Worm (Caenorhabditis elegans) whole organism, young adult: Measurements from ENCODE around the gene mdt-10.
A peak's percentile ranks its signal among the peaks of the same experiment; 100 is the strongest.

Source experiments
- B0019.2 ChIP-seq: fragments of 200-800 bp; sonication (Bioruptor generic); conservative IDR thresholded peaks from 2 replicates; pipeline ENCODE4 v1.3.6; 2022; ENCODE audit warnings: missing genetic modification reagents, missing genetic modification characterization, missing compliant biosample characterization
- B0336.3 ChIP-seq: fragments of 200-800 bp; sonication (Bioruptor generic); IDR thresholded peaks from 2 replicates; pipeline ENCODE4 v1.3.6; 2022; ENCODE audit warnings: missing genetic modification characterization, missing compliant biosample characterization
- D2030.7 ChIP-seq: fragments of 200-800 bp; sonication (Bioruptor generic); IDR thresholded peaks from 2 replicates; pipeline ENCODE4 v1.3.6; 2022; ENCODE audit warnings: missing genetic modification reagents, missing genetic modification characterization, missing compliant biosample characterization
- F33H1.4 ChIP-seq: fragments of 200-800 bp; sonication (Bioruptor generic); IDR thresholded peaks from 2 replicates; pipeline ENCODE4 v1.3.6; 2022; ENCODE audit warnings: missing genetic modification reagents, missing genetic modification characterization, missing compliant biosample characterization
- F39B2.1 ChIP-seq: fragments of 200-800 bp; sonication (Bioruptor generic); IDR thresholded peaks from 2 replicates; pipeline ENCODE4 v1.3.6; 2022; ENCODE audit warnings: missing genetic modification reagents, missing genetic modification characterization, missing compliant biosample characterization
- F52B5.7 ChIP-seq: sonication (generic microtip); optimal IDR thresholded peaks from 2 replicates; lab custom pipeline; 2016; ENCODE audit warnings: mild to moderate bottlenecking, missing genetic modification characterization, missing compliant biosample characterization
- F55B11.4 ChIP-seq: sonication (generic microtip); optimal IDR thresholded peaks from 2 replicates; lab custom pipeline; 2016; ENCODE audit warnings: missing compliant biosample characterization, missing genetic modification characterization, borderline replicate concordance; ENCODE audit not compliant: insufficient read depth
- F57C9.4 ChIP-seq: sonication (generic microtip); optimal IDR thresholded peaks from 2 replicates; lab custom pipeline; 2017; ENCODE audit warnings: mild to moderate bottlenecking, missing genetic modification characterization, missing compliant biosample characterization
- aptf-2 ChIP-seq: fragments of 200-800 bp; sonication (Bioruptor generic); conservative IDR thresholded peaks from 2 replicates; pipeline ENCODE4 v1.3.6; 2022; ENCODE audit warnings: missing genetic modification reagents, missing genetic modification characterization, missing compliant biosample characterization
- attf-5 ChIP-seq: fragments of 200-800 bp; sonication (Bioruptor generic); optimal IDR thresholded peaks from 2 replicates; lab custom pipeline; 2018; ENCODE audit warnings: mild to moderate bottlenecking, missing genetic modification characterization, missing compliant biosample characterization
- cebp-1 ChIP-seq, 2 experiments: fragments of 200-800 bp in 1 of 2; sonication (Bioruptor generic) in 1 of 2; sonication (generic microtip) in 1 of 2; IDR thresholded peaks in 1 of 2; optimal IDR thresholded peaks in 1 of 2; 2 replicates each; pipeline versions ENCODE4 v1.3.6 to Lab custom; 2017 to 2022; ENCODE audit warnings: missing compliant biosample characterization in 2 of 2, missing genetic modification characterization in 2 of 2, mild to moderate bottlenecking in 1 of 2, missing genetic modification reagents in 1 of 2, moderate library complexity in 1 of 2
- ceh-91 ChIP-seq: fragments of 200-800 bp; sonication (Bioruptor generic); IDR thresholded peaks from 2 replicates; pipeline ENCODE4 v1.3.6; 2022; ENCODE audit warnings: missing genetic modification reagents, missing genetic modification characterization, missing compliant biosample characterization
- die-1 ChIP-seq: sonication (generic microtip); optimal IDR thresholded peaks from 2 replicates; lab custom pipeline; 2016; ENCODE audit warnings: missing genotype, mild to moderate bottlenecking, missing genetic modification characterization, missing compliant biosample characterization
- dox-1 ChIP-seq: fragments of 200-800 bp; sonication (Bioruptor generic); IDR thresholded peaks from 2 replicates; pipeline ENCODE4 v1.3.6; 2022; ENCODE audit warnings: missing genetic modification reagents, missing genetic modification characterization, missing compliant biosample characterization
- dpff-1 ChIP-seq: sonication (generic microtip); optimal IDR thresholded peaks from 2 replicates; lab custom pipeline; 2017; ENCODE audit warnings: mild to moderate bottlenecking, missing genetic modification characterization, missing compliant biosample characterization
- dpl-1 ChIP-seq: fragments of 150-350 bp; optimal IDR thresholded peaks from 2 replicates; lab custom pipeline; 2014; ENCODE audit warnings: missing biosample characterization, missing genetic modification reagents, missing genetic modification characterization
- efl-1 ChIP-seq: fragments of 150-350 bp; optimal IDR thresholded peaks from 2 replicates; lab custom pipeline; 2014; ENCODE audit warnings: missing biosample characterization, missing genetic modification reagents, missing genetic modification characterization
- hlh-26 ChIP-seq: fragments of 200-800 bp; sonication (Bioruptor generic); conservative IDR thresholded peaks from 2 replicates; pipeline ENCODE4 v1.3.6; 2022; ENCODE audit warnings: missing genetic modification reagents, missing genetic modification characterization, missing compliant biosample characterization
- hmg-1.2 ChIP-seq: fragments of 200-800 bp; sonication (Bioruptor generic); IDR thresholded peaks from 2 replicates; pipeline ENCODE4 v1.3.6; 2022; ENCODE audit warnings: missing genetic modification reagents, missing genetic modification characterization, missing compliant biosample characterization
- hrde-1 ChIP-seq: sonication (generic microtip); optimal IDR thresholded peaks from 2 replicates; lab custom pipeline; 2016; ENCODE audit warnings: missing genetic modification characterization, mild to moderate bottlenecking, missing compliant biosample characterization, moderate library complexity, missing genotype, missing genetic modification reagents, borderline replicate concordance
- hsf-1 ChIP-seq: fragments of 200-800 bp; sonication (Bioruptor generic); IDR thresholded peaks from 2 replicates; pipeline ENCODE4 v1.3.6; 2022; ENCODE audit warnings: missing genetic modification reagents, missing genetic modification characterization, missing compliant biosample characterization
- let-607 ChIP-seq, 2 experiments: fragments of 200-800 bp in 1 of 2; sonication (Bioruptor generic) in 1 of 2; sonication (generic microtip) in 1 of 2; optimal IDR thresholded peaks; 2 replicates each; lab custom pipeline; 2016 to 2018; ENCODE audit warnings: mild to moderate bottlenecking in 2 of 2, missing compliant biosample characterization in 2 of 2, missing genetic modification characterization in 2 of 2, moderate library complexity in 2 of 2, missing genotype in 1 of 2
- lin-54 ChIP-seq: fragments of 200-800 bp; sonication (Bioruptor generic); optimal IDR thresholded peaks from 2 replicates; lab custom pipeline; 2018; ENCODE audit warnings: mild to moderate bottlenecking, missing genetic modification characterization, missing compliant biosample characterization
- lsl-1 ChIP-seq: fragments of 200-800 bp; sonication (Bioruptor generic); optimal IDR thresholded peaks from 2 replicates; lab custom pipeline; 2018; ENCODE audit warnings: mild to moderate bottlenecking, missing genetic modification characterization, moderate library complexity, missing compliant biosample characterization
- madf-6 ChIP-seq: fragments of 200-800 bp; sonication (Bioruptor generic); IDR thresholded peaks from 2 replicates; pipeline ENCODE4 v1.3.6; 2022; ENCODE audit warnings: missing genetic modification reagents, missing genetic modification characterization, missing compliant biosample characterization
- madf-8 ChIP-seq: fragments of 200-800 bp; sonication (Bioruptor generic); conservative IDR thresholded peaks from 2 replicates; pipeline ENCODE4 v1.3.6; 2022; ENCODE audit warnings: missing genetic modification reagents, missing genetic modification characterization, missing compliant biosample characterization
- mel-28 ChIP-seq: sonication (generic microtip); optimal IDR thresholded peaks from 2 replicates; lab custom pipeline; 2016; ENCODE audit warnings: borderline replicate concordance, mild to moderate bottlenecking, missing genetic modification characterization, missing compliant biosample characterization
- mxl-1 ChIP-seq: sonication (generic microtip); optimal IDR thresholded peaks from 2 replicates; lab custom pipeline; 2016; ENCODE audit warnings: missing genetic modification characterization, missing compliant biosample characterization
- nfyb-1 ChIP-seq: fragments of 200-800 bp; sonication (Bioruptor generic); IDR thresholded peaks from 2 replicates; pipeline ENCODE4 v1.3.6; 2022; ENCODE audit warnings: missing genetic modification reagents, missing genetic modification characterization, missing compliant biosample characterization
- nhr-120 ChIP-seq: fragments of 200-800 bp; sonication (Bioruptor generic); IDR thresholded peaks from 2 replicates; pipeline ENCODE4 v1.3.6; 2022; ENCODE audit warnings: missing genetic modification characterization, missing compliant biosample characterization
- nhr-80 ChIP-seq: sonication (generic microtip); optimal IDR thresholded peaks from 2 replicates; lab custom pipeline; 2016; ENCODE audit warnings: missing genetic modification characterization, missing compliant biosample characterization
- rcor-1 ChIP-seq: fragments of 200-800 bp; sonication (Bioruptor generic); IDR thresholded peaks from 2 replicates; pipeline ENCODE4 v1.3.6; 2022; ENCODE audit warnings: missing genetic modification reagents, missing genetic modification characterization, missing compliant biosample characterization
- sdz-38 ChIP-seq: sonication (generic microtip); optimal IDR thresholded peaks from 2 replicates; lab custom pipeline; 2016; ENCODE audit warnings: missing genotype, missing genetic modification characterization, missing compliant biosample characterization
- snpc-1.3 ChIP-seq: sonication (generic microtip); optimal IDR thresholded peaks from 2 replicates; lab custom pipeline; 2017; ENCODE audit warnings: missing genetic modification characterization, mild to moderate bottlenecking, missing compliant biosample characterization, antibody characterized with exemption, moderate library complexity, missing genotype, missing genetic modification reagents; ENCODE audit not compliant: insufficient read depth
- unc-130 ChIP-seq: sonication (generic microtip); optimal IDR thresholded peaks from 2 replicates; lab custom pipeline; 2016; ENCODE audit warnings: missing genetic modification reagents, missing genetic modification characterization, missing compliant biosample characterization
- unc-62 ChIP-seq: fragments of 150-350 bp; optimal IDR thresholded peaks from 2 replicates; lab custom pipeline; 2014; ENCODE audit warnings: missing biosample characterization, missing genetic modification reagents, missing genetic modification characterization
- xnd-1 ChIP-seq: sonication (generic microtip); optimal IDR thresholded peaks from 2 replicates; lab custom pipeline; 2016; ENCODE audit warnings: missing genotype, missing genetic modification reagents, missing genetic modification characterization, missing compliant biosample characterization
- zim-3 ChIP-seq: sonication (generic microtip); optimal IDR thresholded peaks from 2 replicates; lab custom pipeline; 2017; ENCODE audit warnings: mild to moderate bottlenecking, missing genetic modification characterization, moderate library complexity, missing compliant biosample characterization
- ztf-25 ChIP-seq: fragments of 200-800 bp; sonication (Bioruptor generic); IDR thresholded peaks from 2 replicates; pipeline ENCODE4 v1.3.6; 2022; ENCODE audit warnings: missing genetic modification reagents, missing genetic modification characterization, missing compliant biosample characterization

The mdt-10 gene

ce11 chrII:7817580-7817979 lies 37.3 kb downstream of the mdt-10 start:
- TF ChIP-seq F39B2.1 (no peak), hsf-1 (GFP tag; lab: Robert Waterston, UW) (0 out of 2 replicates have a peak, but pooled peaks have one; percentile 7)

ce11 chrII:7816163-7816776 lies 38.6 kb downstream of the mdt-10 start, which contains the start of gene cki-2:
Gene cki-2, plus strand, starts transcription at chrII:7816499.
- TF ChIP-seq B0336.3 (GFP tag; lab: Robert Waterston, UW) = 0 out of 2 replicates have a peak, but pooled peaks have one; percentile 21
- TF ChIP-seq dpl-1 (GFP tag; lab: Kevin White, UChicago) = peak; percentile 57
- peak; percentile 32 for TF ChIP-seq lin-54
- TF ChIP-seq madf-8 (GFP tag; lab: Robert Waterston, UW) = peak; percentile 69
- peak; percentile 1 for TF ChIP-seq attf-5 (GFP tag; lab: Kevin White, UChicago)
- peak; percentile 37; the same call in 1 of the 2 replicates for TF ChIP-seq D2030.7 (GFP tag; lab: Robert Waterston, UW)
- no peak for TF ChIP-seq hlh-26 (GFP tag; lab: Robert Waterston, UW)
- TF ChIP-seq F52B5.7 (tag; lab: Kevin White, UChicago) = no peak
- TF ChIP-seq unc-130 (GFP tag; lab: Kevin White, UChicago) = no peak
- TF ChIP-seq unc-62 = no peak
- TF ChIP-seq lsl-1 (GFP tag; lab: Kevin White, UChicago) = peak; percentile 48
- TF ChIP-seq F33H1.4 (GFP tag; lab: Robert Waterston, UW) = peak; percentile 33
- TF ChIP-seq mxl-1 (tag; lab: Kevin White, UChicago) = no peak
- TF ChIP-seq dox-1 (GFP tag; lab: Robert Waterston, UW) = peak; percentile 50; the same call in 1 of the 2 replicates
- TF ChIP-seq madf-6 (GFP tag; lab: Robert Waterston, UW) = peak; percentile 90
- no peak for TF ChIP-seq sdz-38 (tag; lab: Kevin White, UChicago)
- TF ChIP-seq aptf-2 (GFP tag; lab: Robert Waterston, UW) = no peak
- peak; percentile 63 for TF ChIP-seq xnd-1 (tag; lab: Kevin White, UChicago)
- peak; percentile 75 for TF ChIP-seq nhr-80 (tag; lab: Kevin White, UChicago)
- TF ChIP-seq ceh-91 (GFP tag; lab: Robert Waterston, UW) = peak; percentile 42; the same call in 1 of the 2 replicates
- TF ChIP-seq hmg-1.2 = peak; percentile 36; the same call in 1 of the 2 replicates
- peak; percentile 87 for TF ChIP-seq efl-1
- TF ChIP-seq dpff-1 = no peak

- TF ChIP-seq die-1 (no peak), ztf-25 (0 out of 2 replicates have a peak, but pooled peaks have one; percentile 16)
Measured at ce11 chrII:7815406-7815805, 39.4 kb downstream of the mdt-10 start.

- TF ChIP-seq F57C9.4 (no peak), rcor-1 (no peak), xnd-1 (tag; lab: Kevin White, UChicago) (no peak), B0019.2 (GFP tag; lab: Robert Waterston, UW) (no peak), F55B11.4 (tag; lab: Kevin White, UChicago) (no peak), let-607 (tag; optimal IDR thresholded peaks at IDR 0.05; lab: Kevin White, UChicago) (peak in 1 of 2 experiments; percentile 17), snpc-1.3 (no peak), dox-1 (GFP tag; lab: Robert Waterston, UW) (peak; percentile 6; the same call in 1 of the 2 replicates), nhr-80 (tag; lab: Kevin White, UChicago) (peak; percentile 84), nfyb-1 (GFP tag; lab: Robert Waterston, UW) (no peak), nhr-120 (GFP tag; lab: Robert Waterston, UW) (no peak), unc-62 (peak; percentile 97), mel-28 (tag; lab: Kevin White, UChicago) (no peak), ztf-25 (no peak), hrde-1 (tag; lab: Kevin White, UChicago) (no peak), cebp-1 (GFP tag; IDR thresholded peaks at IDR 0.05; lab: Robert Waterston, UW) (no peak), cebp-1 (tag; optimal IDR thresholded peaks at IDR 0.05; lab: Kevin White, UChicago) (peak; percentile 17), zim-3 (tag; lab: Kevin White, UChicago) (no peak)
Measured at ce11 chrII:7814915-7815314, 39.9 kb downstream of the mdt-10 start.
